Worm (Caenorhabditis elegans) whole organism, L2 larva: Measurements from ENCODE around the gene ugt-29.

Experiments
- F13H6.1 ChIP-seq: sonication (generic microtip); optimal IDR thresholded peaks from 2 replicates; lab custom pipeline; 2016; ENCODE audit warnings: missing genetic modification characterization, missing compliant biosample characterization
- Y55F3AM.14 ChIP-seq: fragments of 200-800 bp; sonication (Bioruptor generic); optimal IDR thresholded peaks from 2 replicates; lab custom pipeline; 2018; ENCODE audit warnings: mild to moderate bottlenecking, missing genetic modification characterization, missing compliant biosample characterization
- aly-2 ChIP-seq: fragments of 150-350 bp; optimal IDR thresholded peaks from 2 replicates; lab custom pipeline; 2014; ENCODE audit warnings: missing biosample characterization, missing genetic modification characterization
- ama-1 ChIP-seq: fragments of 150-350 bp; optimal IDR thresholded peaks from 2 replicates; lab custom pipeline; 2018; ENCODE audit warnings: inconsistent platforms
- blmp-1 ChIP-seq: sonication (generic microtip); optimal IDR thresholded peaks from 2 replicates; lab custom pipeline; 2017; ENCODE audit warnings: missing genetic modification characterization, mild to moderate bottlenecking, missing compliant biosample characterization, antibody characterized with exemption, moderate library complexity; ENCODE audit not compliant: insufficient read depth
- ceh-82 ChIP-seq: fragments of 150-350 bp; optimal IDR thresholded peaks from 2 replicates; lab custom pipeline; 2014; ENCODE audit warnings: missing biosample characterization, missing genetic modification characterization
- crh-2 ChIP-seq: sonication (generic microtip); optimal IDR thresholded peaks from 2 replicates; lab custom pipeline; 2017; ENCODE audit warnings: missing biosample characterization, missing genetic modification characterization
- elt-1 ChIP-seq: fragments of 150-350 bp; optimal IDR thresholded peaks from 2 replicates; lab custom pipeline; 2014; ENCODE audit warnings: missing biosample characterization, missing genetic modification characterization
- fos-1 ChIP-seq: fragments of 150-350 bp; optimal IDR thresholded peaks from 2 replicates; lab custom pipeline; 2014; ENCODE audit warnings: missing biosample characterization, missing genetic modification characterization
- gmeb-1 ChIP-seq: fragments of 150-350 bp; optimal IDR thresholded peaks from 2 replicates; lab custom pipeline; 2014; ENCODE audit warnings: missing biosample characterization, missing genetic modification characterization
- lin-11 ChIP-seq: fragments of 150-350 bp; sonication (generic microtip); optimal IDR thresholded peaks from 2 replicates; lab custom pipeline; 2014; ENCODE audit warnings: missing biosample characterization, missing genetic modification characterization, inconsistent platforms, mixed read lengths
- lin-13 ChIP-seq: fragments of 150-350 bp; optimal IDR thresholded peaks from 2 replicates; lab custom pipeline; 2014; ENCODE audit warnings: missing biosample characterization, missing genetic modification reagents, missing genetic modification characterization
- lin-39 ChIP-seq: fragments of 150-350 bp; optimal IDR thresholded peaks from 2 replicates; lab custom pipeline; 2014; ENCODE audit warnings: missing biosample characterization, missing genetic modification reagents, missing genetic modification characterization
- lsy-2 ChIP-seq, 2 experiments: fragments of 150-350 bp in 1 of 2; sonication (generic microtip) in 1 of 2; optimal IDR thresholded peaks; 2 replicates each; lab custom pipeline; 2014 to 2017; ENCODE audit warnings: missing biosample characterization in 2 of 2, missing genetic modification characterization in 2 of 2
- mab-5 ChIP-seq: fragments of 150-350 bp; optimal IDR thresholded peaks from 2 replicates; lab custom pipeline; 2014; ENCODE audit warnings: missing biosample characterization, missing genetic modification characterization
- mbf-1 ChIP-seq: sonication (generic microtip); optimal IDR thresholded peaks from 2 replicates; lab custom pipeline; 2017; ENCODE audit warnings: missing biosample characterization, missing genetic modification characterization
- mdl-1 ChIP-seq, 2 experiments: fragments of 150-350 bp in 1 of 2; sonication (generic microtip) in 1 of 2; optimal IDR thresholded peaks; 2 replicates each; lab custom pipeline; 2017; ENCODE audit warnings: missing biosample characterization in 2 of 2, missing genetic modification characterization in 2 of 2
- nhr-10 ChIP-seq: sonication (generic microtip); optimal IDR thresholded peaks from 2 replicates; lab custom pipeline; 2017; ENCODE audit warnings: missing biosample characterization, missing genetic modification characterization
- nhr-129 ChIP-seq: fragments of 150-350 bp; optimal IDR thresholded peaks from 2 replicates; lab custom pipeline; 2014; ENCODE audit warnings: missing biosample characterization, missing genetic modification characterization
- nhr-21 ChIP-seq: fragments of 150-350 bp; optimal IDR thresholded peaks from 2 replicates; lab custom pipeline; 2014; ENCODE audit warnings: missing biosample characterization, missing genetic modification characterization
- nhr-23 ChIP-seq: fragments of 150-350 bp; optimal IDR thresholded peaks from 2 replicates; lab custom pipeline; 2014; ENCODE audit warnings: missing biosample characterization, missing genetic modification reagents, missing genetic modification characterization
- nhr-25 ChIP-seq: fragments of 150-350 bp; sonication (generic microtip); optimal IDR thresholded peaks from 3 replicates; lab custom pipeline; 2014; ENCODE audit warnings: missing biosample characterization, missing genetic modification characterization
- nhr-6 ChIP-seq: fragments of 150-350 bp; optimal IDR thresholded peaks from 2 replicates; lab custom pipeline; 2014; ENCODE audit warnings: missing biosample characterization, missing genetic modification characterization
- peb-1 ChIP-seq: fragments of 150-350 bp; optimal IDR thresholded peaks from 2 replicates; lab custom pipeline; 2014; ENCODE audit warnings: missing biosample characterization, missing genetic modification characterization
- sem-4 ChIP-seq: fragments of 150-350 bp; optimal IDR thresholded peaks from 2 replicates; lab custom pipeline; 2014; ENCODE audit warnings: missing biosample characterization, missing genetic modification reagents, missing genetic modification characterization
- sma-3 ChIP-seq: sonication (generic microtip); optimal IDR thresholded peaks from 2 replicates; lab custom pipeline; 2016; ENCODE audit warnings: missing genetic modification reagents, missing genetic modification characterization, missing compliant biosample characterization
- sma-9 ChIP-seq, 2 experiments: fragments of 150-350 bp in 1 of 2; sonication (generic microtip) in 1 of 2; optimal IDR thresholded peaks; 2 replicates each; lab custom pipeline; 2014 to 2016; ENCODE audit warnings: missing genetic modification characterization in 2 of 2, mild to moderate bottlenecking in 1 of 2, missing biosample characterization in 1 of 2, missing compliant biosample characterization in 1 of 2, missing genetic modification reagents in 1 of 2, moderate library complexity in 1 of 2
- snpc-4 ChIP-seq: fragments of 150-350 bp; optimal IDR thresholded peaks from 2 replicates; lab custom pipeline; 2014; ENCODE audit warnings: missing biosample characterization, missing genetic modification characterization
- unc-62 ChIP-seq: fragments of 150-350 bp; optimal IDR thresholded peaks from 2 replicates; lab custom pipeline; 2014; ENCODE audit warnings: missing biosample characterization, missing genetic modification reagents, missing genetic modification characterization
- ztf-1 ChIP-seq: fragments of 200-800 bp; sonication (Bioruptor generic); conservative IDR thresholded peaks from 2 replicates; pipeline ENCODE4 v1.3.6; 2022; ENCODE audit warnings: missing genetic modification characterization, missing compliant biosample characterization
- ztf-4 ChIP-seq: fragments of 150-350 bp; optimal IDR thresholded peaks from 2 replicates; lab custom pipeline; 2014; ENCODE audit warnings: missing biosample characterization, missing genetic modification characterization

ugt-29 gene

ce11 chrV:727484-728351 is 28.3 kb upstream of the ugt-29 start, which contains the start of the genes icl-1 and srh-2:
icl-1 (minus strand) TSS chrV:728004.
srh-2 (plus strand) TSS chrV:728301.
- TF ChIP-seq unc-62 (GFP tag; lab: Kevin White, UChicago) (peak; percentile 28), sma-3 (GFP tag; lab: Kevin White, UChicago) (peak; percentile 66), ceh-82 (tag; lab: Kevin White, UChicago) (no peak), F13H6.1 (tag; lab: Kevin White, UChicago) (peak; percentile 83), crh-2 (tag; lab: Kevin White, UChicago) (peak; percentile 68), nhr-25 (tag; lab: Kevin White, UChicago) (peak; percentile 12), nhr-23 (no peak), ztf-4 (tag; lab: Kevin White, UChicago) (peak; percentile 65), gmeb-1 (tag; lab: Kevin White, UChicago) (peak; percentile 21), mab-5 (tag; lab: Kevin White, UChicago) (peak; percentile 34), lin-39 (tag; lab: Kevin White, UChicago) (no peak), lin-13 (GFP tag; lab: Kevin White, UChicago) (peak; percentile 48), nhr-129 (tag; lab: Kevin White, UChicago) (peak; percentile 78), Y55F3AM.14 (peak; percentile 81), ama-1 (lab: Kevin White, UChicago) (peak; percentile 96), mdl-1 (tag; optimal IDR thresholded peaks at IDR 0.05; lab: Kevin White, UChicago) (peak in 1 of 2 experiments; percentile 21), nhr-10 (tag; lab: Kevin White, UChicago) (peak; percentile 19), nhr-6 (tag; lab: Kevin White, UChicago) (peak; percentile 10), peb-1 (tag; lab: Kevin White, UChicago) (no peak), elt-1 (tag; lab: Kevin White, UChicago) (no peak), lsy-2 (tag; optimal IDR thresholded peaks at IDR 0.05; lab: Kevin White, UChicago) (peak; percentile 4 to 54), aly-2 (tag; lab: Kevin White, UChicago) (no peak), nhr-21 (tag; lab: Kevin White, UChicago) (peak; percentile 54), ztf-1 (GFP tag; lab: Robert Waterston, UW) (0 out of 2 replicates have a peak, but pooled peaks have one; percentile 14), mbf-1 (tag; lab: Kevin White, UChicago) (no peak), fos-1 (tag; lab: Kevin White, UChicago) (peak; percentile 22), lin-11 (tag; lab: Kevin White, UChicago) (peak; percentile 42), blmp-1 (peak; percentile 22), sem-4 (tag; lab: Kevin White, UChicago) (peak; percentile 10), sma-9 (GFP tag; optimal IDR thresholded peaks at IDR 0.05; lab: Kevin White, UChicago) (peak; percentile 84), sma-9 (tag; optimal IDR thresholded peaks at IDR 0.05; lab: Kevin White, UChicago) (no peak)

ce11 chrV:726573-727483 is 27.4 kb upstream of the ugt-29 start:
- TF ChIP-seq fos-1 (tag; lab: Kevin White, UChicago) (peak; percentile 1), crh-2 (tag; lab: Kevin White, UChicago) (peak; percentile 24), lin-11 (tag; lab: Kevin White, UChicago) (peak; percentile 38), nhr-129 (tag; lab: Kevin White, UChicago) (peak; percentile 19), lsy-2 (tag; optimal IDR thresholded peaks at IDR 0.05; lab: Kevin White, UChicago) (peak in 1 of 2 experiments; percentile 23), snpc-4 (no peak), nhr-6 (tag; lab: Kevin White, UChicago) (peak; percentile 59), lin-13 (GFP tag; lab: Kevin White, UChicago) (peak; percentile 48), nhr-21 (tag; lab: Kevin White, UChicago) (peak; percentile 41), ama-1 (lab: Kevin White, UChicago) (peak; percentile 76), nhr-25 (tag; lab: Kevin White, UChicago) (no peak), ztf-1 (GFP tag; lab: Robert Waterston, UW) (no peak), sma-9 (GFP tag; optimal IDR thresholded peaks at IDR 0.05; lab: Kevin White, UChicago) (peak; percentile 20), sma-9 (tag; optimal IDR thresholded peaks at IDR 0.05; lab: Kevin White, UChicago) (no peak)
